Worm (Caenorhabditis elegans) whole organism, young adult: ENCODE data around the gene srd-34.

Experiments used
- B0035.1 ChIP-seq: sonication (generic microtip); optimal IDR thresholded peaks from 2 replicates; lab custom pipeline; 2016; ENCODE audit warnings: missing genetic modification characterization, mild to moderate bottlenecking, missing compliant biosample characterization, missing genotype, missing genetic modification reagents
- F22D6.2 ChIP-seq: sonication (generic microtip); optimal IDR thresholded peaks from 2 replicates; lab custom pipeline; 2016; ENCODE audit warnings: mild to moderate bottlenecking, missing genetic modification characterization, missing compliant biosample characterization
- F37B4.10 ChIP-seq: fragments of 200-800 bp; sonication (Bioruptor generic); IDR thresholded peaks from 2 replicates; pipeline ENCODE4 v1.3.6; 2022; ENCODE audit warnings: missing genetic modification characterization, missing compliant biosample characterization
- F49E8.2 ChIP-seq: sonication (generic microtip); optimal IDR thresholded peaks from 3 replicates; lab custom pipeline; 2017; ENCODE audit warnings: missing genetic modification characterization, mild to moderate bottlenecking, missing compliant biosample characterization, antibody characterized with exemption, moderate library complexity; ENCODE audit not compliant: insufficient read depth
- F55B11.4 ChIP-seq: sonication (generic microtip); optimal IDR thresholded peaks from 2 replicates; lab custom pipeline; 2016; ENCODE audit warnings: missing compliant biosample characterization, missing genetic modification characterization, borderline replicate concordance; ENCODE audit not compliant: insufficient read depth
- Y79H2A.3 ChIP-seq: fragments of 200-800 bp; sonication (Bioruptor generic); conservative IDR thresholded peaks from 2 replicates; pipeline ENCODE4 v1.3.6; 2022; ENCODE audit warnings: missing genetic modification reagents, missing genetic modification characterization, missing compliant biosample characterization
- Y95B8A.8 ChIP-seq: fragments of 200-800 bp; sonication (Bioruptor generic); IDR thresholded peaks from 2 replicates; pipeline ENCODE4 v1.3.6; 2022; ENCODE audit warnings: missing genetic modification reagents, missing genetic modification characterization, missing compliant biosample characterization
- ZK185.1 ChIP-seq: sonication (generic microtip); optimal IDR thresholded peaks from 2 replicates; lab custom pipeline; 2016; ENCODE audit warnings: mild to moderate bottlenecking, missing genetic modification characterization, missing compliant biosample characterization; ENCODE audit not compliant: poor library complexity, severe bottlenecking
- akir-1 ChIP-seq: fragments of 200-800 bp; sonication (Bioruptor generic); optimal IDR thresholded peaks from 2 replicates; lab custom pipeline; 2018; ENCODE audit warnings: mild to moderate bottlenecking, missing genetic modification characterization, moderate library complexity, missing compliant biosample characterization
- aptf-3 ChIP-seq: fragments of 200-800 bp; sonication (Bioruptor generic); IDR thresholded peaks from 2 replicates; pipeline ENCODE4 v1.3.6; 2022; ENCODE audit warnings: missing genetic modification characterization, missing compliant biosample characterization
- attf-3 ChIP-seq: fragments of 200-800 bp; sonication (Bioruptor generic); conservative IDR thresholded peaks from 2 replicates; pipeline ENCODE4 v1.3.6; 2022; ENCODE audit warnings: missing genetic modification reagents, missing genetic modification characterization, missing compliant biosample characterization
- ccch-3 ChIP-seq: fragments of 200-800 bp; sonication (Bioruptor generic); optimal IDR thresholded peaks from 2 replicates; lab custom pipeline; 2018; ENCODE audit warnings: mild to moderate bottlenecking, missing genetic modification characterization, missing compliant biosample characterization
- ceh-100 ChIP-seq: fragments of 200-800 bp; sonication (Bioruptor generic); IDR thresholded peaks from 2 replicates; pipeline ENCODE4 v1.3.6; 2022; ENCODE audit warnings: missing genetic modification reagents, missing genetic modification characterization, missing compliant biosample characterization
- ceh-40 ChIP-seq: fragments of 200-800 bp; sonication (Bioruptor generic); IDR thresholded peaks from 2 replicates; pipeline ENCODE4 v1.3.6; 2022; ENCODE audit warnings: missing genetic modification characterization, missing compliant biosample characterization
- ceh-58 ChIP-seq: fragments of 200-800 bp; sonication (Bioruptor generic); IDR thresholded peaks from 2 replicates; pipeline ENCODE4 v1.3.6; 2022; ENCODE audit warnings: missing genetic modification characterization, missing compliant biosample characterization
- ceh-79 ChIP-seq: sonication (generic microtip); optimal IDR thresholded peaks from 2 replicates; lab custom pipeline; 2017; ENCODE audit warnings: mild to moderate bottlenecking, missing genetic modification characterization, missing compliant biosample characterization
- chd-7 ChIP-seq: sonication (generic microtip); optimal IDR thresholded peaks from 2 replicates; lab custom pipeline; 2016; ENCODE audit warnings: mild to moderate bottlenecking, missing genetic modification characterization, moderate library complexity, missing compliant biosample characterization
- dox-1 ChIP-seq: fragments of 200-800 bp; sonication (Bioruptor generic); IDR thresholded peaks from 2 replicates; pipeline ENCODE4 v1.3.6; 2022; ENCODE audit warnings: missing genetic modification reagents, missing genetic modification characterization, missing compliant biosample characterization
- efl-1 ChIP-seq: fragments of 150-350 bp; optimal IDR thresholded peaks from 2 replicates; lab custom pipeline; 2014; ENCODE audit warnings: missing biosample characterization, missing genetic modification reagents, missing genetic modification characterization
- egl-18 ChIP-seq: fragments of 200-800 bp; sonication (Bioruptor generic); IDR thresholded peaks from 2 replicates; pipeline ENCODE4 v1.3.6; 2022; ENCODE audit warnings: missing genetic modification reagents, missing genetic modification characterization, missing compliant biosample characterization
- egl-44 ChIP-seq: fragments of 200-800 bp; sonication (Bioruptor generic); IDR thresholded peaks from 2 replicates; pipeline ENCODE4 v1.3.6; 2022; ENCODE audit warnings: missing genetic modification reagents, missing genetic modification characterization, missing compliant biosample characterization
- ekl-4 ChIP-seq: fragments of 200-800 bp; sonication (Bioruptor generic); IDR thresholded peaks from 2 replicates; pipeline ENCODE4 v1.3.6; 2022; ENCODE audit warnings: missing genetic modification reagents, missing genetic modification characterization, missing compliant biosample characterization
- ets-4 ChIP-seq: fragments of 200-800 bp; sonication (Bioruptor generic); optimal IDR thresholded peaks from 2 replicates; lab custom pipeline; 2018; ENCODE audit warnings: mild to moderate bottlenecking, missing genetic modification characterization, missing compliant biosample characterization
- let-607 ChIP-seq, 2 experiments: fragments of 200-800 bp in 1 of 2; sonication (Bioruptor generic) in 1 of 2; sonication (generic microtip) in 1 of 2; optimal IDR thresholded peaks; 2 replicates each; lab custom pipeline; 2016 to 2018; ENCODE audit warnings: mild to moderate bottlenecking in 2 of 2, missing compliant biosample characterization in 2 of 2, missing genetic modification characterization in 2 of 2, moderate library complexity in 2 of 2, missing genotype in 1 of 2
- lin-26 ChIP-seq: fragments of 200-800 bp; sonication (Bioruptor generic); IDR thresholded peaks from 2 replicates; pipeline ENCODE4 v1.3.6; 2022; ENCODE audit warnings: missing genetic modification reagents, missing genetic modification characterization, missing compliant biosample characterization
- lin-35 ChIP-seq, 3 experiments: fragments of 150-350 bp in 2 of 3; sonication (generic microtip) in 1 of 3; optimal IDR thresholded peaks; 2 replicates each; lab custom pipeline; 2014 to 2018; ENCODE audit warnings: missing biosample characterization in 3 of 3, missing genetic modification characterization in 3 of 3, missing genetic modification reagents in 3 of 3
- lsy-27 ChIP-seq: sonication (generic microtip); optimal IDR thresholded peaks from 2 replicates; lab custom pipeline; 2017; ENCODE audit warnings: missing genetic modification characterization, mild to moderate bottlenecking, missing compliant biosample characterization, antibody characterized with exemption, missing genotype, borderline replicate concordance; ENCODE audit not compliant: insufficient read depth
- madf-6 ChIP-seq: fragments of 200-800 bp; sonication (Bioruptor generic); IDR thresholded peaks from 2 replicates; pipeline ENCODE4 v1.3.6; 2022; ENCODE audit warnings: missing genetic modification reagents, missing genetic modification characterization, missing compliant biosample characterization
- mcd-1 ChIP-seq: fragments of 200-800 bp; sonication (Bioruptor generic); IDR thresholded peaks from 2 replicates; pipeline ENCODE4 v1.3.6; 2022; ENCODE audit warnings: missing genetic modification reagents, missing genetic modification characterization, missing compliant biosample characterization
- mel-28 ChIP-seq: sonication (generic microtip); optimal IDR thresholded peaks from 2 replicates; lab custom pipeline; 2016; ENCODE audit warnings: borderline replicate concordance, mild to moderate bottlenecking, missing genetic modification characterization, missing compliant biosample characterization
- nhr-120 ChIP-seq: fragments of 200-800 bp; sonication (Bioruptor generic); IDR thresholded peaks from 2 replicates; pipeline ENCODE4 v1.3.6; 2022; ENCODE audit warnings: missing genetic modification characterization, missing compliant biosample characterization
- nhr-179 ChIP-seq: sonication (generic microtip); optimal IDR thresholded peaks from 2 replicates; lab custom pipeline; 2016; ENCODE audit warnings: mild to moderate bottlenecking, missing genetic modification characterization, missing compliant biosample characterization
- nhr-80 ChIP-seq: sonication (generic microtip); optimal IDR thresholded peaks from 2 replicates; lab custom pipeline; 2016; ENCODE audit warnings: missing genetic modification characterization, missing compliant biosample characterization
- pha-4 ChIP-seq: fragments of 150-350 bp; sonication (generic microtip); optimal IDR thresholded peaks from 2 replicates; lab custom pipeline; 2014; ENCODE audit warnings: missing biosample characterization, missing genetic modification reagents, missing genetic modification characterization
- rpc-1 ChIP-seq, 2 experiments: fragments of 150-350 bp in 1 of 2; sonication (generic microtip) in 1 of 2; optimal IDR thresholded peaks; 2 replicates each; lab custom pipeline; 2014 to 2018; ENCODE audit warnings: missing biosample characterization in 1 of 2, missing genetic modification characterization in 1 of 2, missing genetic modification reagents in 1 of 2, missing genotype in 1 of 2
- sdz-38 ChIP-seq: sonication (generic microtip); optimal IDR thresholded peaks from 2 replicates; lab custom pipeline; 2016; ENCODE audit warnings: missing genotype, missing genetic modification characterization, missing compliant biosample characterization
- snpc-1.1 ChIP-seq: sonication (generic microtip); optimal IDR thresholded peaks from 2 replicates; lab custom pipeline; 2017; ENCODE audit warnings: missing genetic modification characterization, mild to moderate bottlenecking, missing compliant biosample characterization, antibody characterized with exemption, moderate library complexity, missing genotype, missing genetic modification reagents; ENCODE audit not compliant: insufficient read depth
- snpc-1.3 ChIP-seq: sonication (generic microtip); optimal IDR thresholded peaks from 2 replicates; lab custom pipeline; 2017; ENCODE audit warnings: missing genetic modification characterization, mild to moderate bottlenecking, missing compliant biosample characterization, antibody characterized with exemption, moderate library complexity, missing genotype, missing genetic modification reagents; ENCODE audit not compliant: insufficient read depth
- snpc-3.4 ChIP-seq: sonication (generic microtip); optimal IDR thresholded peaks from 2 replicates; lab custom pipeline; 2017; ENCODE audit warnings: missing genetic modification characterization, mild to moderate bottlenecking, missing compliant biosample characterization, antibody characterized with exemption, moderate library complexity, missing genotype, missing genetic modification reagents
- unc-62 ChIP-seq: fragments of 150-350 bp; optimal IDR thresholded peaks from 2 replicates; lab custom pipeline; 2014; ENCODE audit warnings: missing biosample characterization, missing genetic modification reagents, missing genetic modification characterization
- xnd-1 ChIP-seq: sonication (generic microtip); optimal IDR thresholded peaks from 2 replicates; lab custom pipeline; 2016; ENCODE audit warnings: missing genotype, missing genetic modification reagents, missing genetic modification characterization, missing compliant biosample characterization
- ztf-22 ChIP-seq: fragments of 200-800 bp; sonication (Bioruptor generic); optimal IDR thresholded peaks from 2 replicates; lab custom pipeline; 2018; ENCODE audit warnings: mild to moderate bottlenecking, missing genetic modification characterization, moderate library complexity, missing compliant biosample characterization
- ztf-26 ChIP-seq: sonication (generic microtip); optimal IDR thresholded peaks from 2 replicates; lab custom pipeline; 2017; ENCODE audit warnings: missing genetic modification characterization, missing compliant biosample characterization
- ztf-6 ChIP-seq: fragments of 200-800 bp; sonication (Bioruptor generic); IDR thresholded peaks from 2 replicates; pipeline ENCODE4 v1.3.6; 2022; ENCODE audit warnings: missing genetic modification reagents, missing genetic modification characterization, missing compliant biosample characterization

The srd-34 gene

ce11 chrV:10546749-10547148, 2.1 kb downstream of the srd-34 start, which contains the start of gene F25D1.5:
TSS of gene F25D1.5 (minus strand) at chrV:10546783.
- TF ChIP-seq ztf-22 (GFP tag; lab: Kevin White, UChicago), result no peak
- no peak for TF ChIP-seq ets-4 (GFP tag; lab: Kevin White, UChicago)
- no peak for TF ChIP-seq nhr-80 (tag; lab: Kevin White, UChicago)
- TF ChIP-seq snpc-3.4 (tag; lab: Kevin White, UChicago), result no peak
- TF ChIP-seq chd-7 (tag; lab: Kevin White, UChicago), result no peak
- no peak for TF ChIP-seq sdz-38 (tag; lab: Kevin White, UChicago)
- TF ChIP-seq dox-1, result no peak
- TF ChIP-seq Y95B8A.8, result no peak
- no peak for TF ChIP-seq lsy-27 (tag; lab: Kevin White, UChicago)
- no peak for TF ChIP-seq F49E8.2
- no peak for TF ChIP-seq xnd-1 (tag; lab: Kevin White, UChicago)
- no peak for TF ChIP-seq Y79H2A.3
- TF ChIP-seq let-607 (tag; optimal IDR thresholded peaks at IDR 0.05; lab: Kevin White, UChicago), result no peak
- no peak for TF ChIP-seq unc-62 (GFP tag; lab: Kevin White, UChicago)
- TF ChIP-seq B0035.1 (tag; lab: Kevin White, UChicago), result no peak
- TF ChIP-seq snpc-1.1 (tag; lab: Kevin White, UChicago), result no peak

ce11 chrV:10540024-10540423, 8.9 kb downstream of the srd-34 start, which contains the start of gene degt-1:
TSS of gene degt-1 (plus strand) at chrV:10540324.
- TF ChIP-seq F37B4.10, result no peak
- no peak for TF ChIP-seq ccch-3 (GFP tag; lab: Kevin White, UChicago)
- TF ChIP-seq ztf-26 (tag; lab: Kevin White, UChicago), result no peak
- TF ChIP-seq F55B11.4, result no peak
- TF ChIP-seq akir-1, result no peak
- TF ChIP-seq efl-1 (GFP tag; lab: Kevin White, UChicago), result no peak
- no peak for TF ChIP-seq ZK185.1
- TF ChIP-seq mel-28 (tag; lab: Kevin White, UChicago), result no peak
- no peak for TF ChIP-seq pha-4 (tag; lab: Kevin White, UChicago)
- TF ChIP-seq rpc-1 (optimal IDR thresholded peaks at IDR 0.05; lab: Kevin White, UChicago), result no peak
- TF ChIP-seq rpc-1 (tag; optimal IDR thresholded peaks at IDR 0.05; lab: Kevin White, UChicago), result no peak
- no peak for TF ChIP-seq mcd-1
- no peak for TF ChIP-seq Y79H2A.3

ce11 chrV:10539114-10539513, 9.8 kb downstream of the srd-34 start, which contains the start of gene F25D1.8:
TSS of gene F25D1.8 (plus strand) at chrV:10539414.
- no peak for TF ChIP-seq let-607 (tag; optimal IDR thresholded peaks at IDR 0.05; lab: Kevin White, UChicago)
- no peak for TF ChIP-seq lin-26 (GFP tag; lab: Robert Waterston, UW)
- TF ChIP-seq ceh-79 (tag; lab: Kevin White, UChicago), result no peak
- TF ChIP-seq ekl-4 (GFP tag; lab: Robert Waterston, UW), result no peak
- no peak for TF ChIP-seq ceh-40 (GFP tag; lab: Robert Waterston, UW)
- TF ChIP-seq F22D6.2, result no peak
- no peak for TF ChIP-seq attf-3 (GFP tag; lab: Robert Waterston, UW)

- no peak for TF ChIP-seq egl-18 (GFP tag; lab: Robert Waterston, UW)
- peak; percentile 3 for TF ChIP-seq ztf-22 (GFP tag; lab: Kevin White, UChicago)
- TF ChIP-seq ztf-6 (GFP tag; lab: Robert Waterston, UW), result 0 out of 2 replicates have a peak, but pooled peaks have one; percentile 45
- peak; percentile 48 for TF ChIP-seq chd-7 (tag; lab: Kevin White, UChicago)
- no peak for TF ChIP-seq nhr-120
- peak in 2 of 3 experiments; percentile 54 to 93 for TF ChIP-seq lin-35 (GFP tag; optimal IDR thresholded peaks at IDR 0.05; lab: Kevin White, UChicago)
- 0 out of 2 replicates have a peak, but pooled peaks have one; percentile 52 for TF ChIP-seq madf-6 (GFP tag; lab: Robert Waterston, UW)
- no peak for TF ChIP-seq nhr-179 (tag; lab: Kevin White, UChicago)
- no peak for TF ChIP-seq ceh-58
- TF ChIP-seq aptf-3 (GFP tag; lab: Robert Waterston, UW), result no peak
- no peak for TF ChIP-seq snpc-1.3
- peak; percentile 86 for TF ChIP-seq dox-1
- TF ChIP-seq ceh-100 (GFP tag; lab: Robert Waterston, UW), result 0 out of 2 replicates have a peak, but pooled peaks have one; percentile 62
- no peak for TF ChIP-seq egl-44 (GFP tag; lab: Robert Waterston, UW)
Measured at ce11 chrV:10536808-10537207, 12.1 kb downstream of the srd-34 start.
